Worm (Caenorhabditis elegans) whole organism, L4 larva: Measurements from ENCODE around the gene txt-18.
A peak's percentile ranks its signal among the peaks of the same experiment; 100 is the strongest.

ENCODE experiments used
- D1046.2 ChIP-seq: fragments of 200-800 bp; sonication (Bioruptor generic); IDR thresholded peaks from 2 replicates; pipeline ENCODE4 v1.3.6; 2022; ENCODE audit warnings: missing genetic modification characterization, missing compliant biosample characterization
- F26F4.8 ChIP-seq: fragments of 200-800 bp; sonication (Bioruptor generic); conservative IDR thresholded peaks from 2 replicates; pipeline ENCODE4 v1.3.6; 2022; ENCODE audit warnings: missing genetic modification characterization, missing compliant biosample characterization
- F44E2.7 ChIP-seq: fragments of 200-800 bp; sonication (Bioruptor generic); IDR thresholded peaks from 2 replicates; pipeline ENCODE4 v2.1.2; 2022; ENCODE audit warnings: missing genetic modification characterization, missing compliant biosample characterization
- F49E8.2 ChIP-seq: sonication (generic microtip); optimal IDR thresholded peaks from 2 replicates; lab custom pipeline; 2016; ENCODE audit warnings: missing compliant biosample characterization, mild to moderate bottlenecking, missing genetic modification characterization, borderline replicate concordance
- R02D3.7 ChIP-seq: fragments of 150-350 bp; sonication (generic microtip); optimal IDR thresholded peaks from 3 replicates; lab custom pipeline; 2014; ENCODE audit warnings: missing biosample characterization, missing genetic modification characterization
- T20F7.1 ChIP-seq: fragments of 200-800 bp; sonication (Bioruptor generic); optimal IDR thresholded peaks from 2 replicates; lab custom pipeline; 2018; ENCODE audit warnings: mild to moderate bottlenecking, missing genetic modification characterization, missing compliant biosample characterization
- T26A8.4 ChIP-seq: fragments of 200-800 bp; sonication (Bioruptor generic); IDR thresholded peaks from 2 replicates; pipeline ENCODE4 v1.3.6; 2022; ENCODE audit warnings: missing genetic modification characterization, missing compliant biosample characterization
- Y105C5A.15 ChIP-seq: fragments of 200-800 bp; sonication (Bioruptor generic); IDR thresholded peaks from 2 replicates; pipeline ENCODE4 v1.3.6; 2022; ENCODE audit warnings: missing genetic modification characterization, missing compliant biosample characterization
- Y5F2A.4 ChIP-seq: fragments of 200-800 bp; sonication (Bioruptor generic); optimal IDR thresholded peaks from 2 replicates; lab custom pipeline; 2018; ENCODE audit warnings: mild to moderate bottlenecking, missing genetic modification characterization, missing compliant biosample characterization
- aha-1 ChIP-seq: fragments of 150-350 bp; peaks from one replicate; lab custom pipeline; 2014; ENCODE audit warnings: missing biosample characterization, missing genetic modification characterization
- ama-1 ChIP-seq: fragments of 150-350 bp; optimal IDR thresholded peaks from 2 replicates; lab custom pipeline; 2014; ENCODE audit warnings: inconsistent platforms, mixed read lengths
- ceh-20 ChIP-seq: fragments of 200-800 bp; sonication (Bioruptor generic); IDR thresholded peaks from 2 replicates; pipeline ENCODE4 v1.3.6; 2022; ENCODE audit warnings: missing genetic modification reagents, missing genetic modification characterization, missing compliant biosample characterization
- ceh-28 ChIP-seq: fragments of 150-350 bp; optimal IDR thresholded peaks from 2 replicates; lab custom pipeline; 2014; ENCODE audit warnings: missing biosample characterization, missing genetic modification reagents, missing genetic modification characterization
- ceh-32 ChIP-seq: sonication (generic microtip); optimal IDR thresholded peaks from 2 replicates; lab custom pipeline; 2016; ENCODE audit warnings: mild to moderate bottlenecking, missing genetic modification characterization, missing compliant biosample characterization; ENCODE audit not compliant: poor library complexity
- ceh-62 ChIP-seq: sonication (generic microtip); optimal IDR thresholded peaks from 2 replicates; lab custom pipeline; 2017; ENCODE audit warnings: missing biosample characterization, missing genetic modification characterization
- ces-1 ChIP-seq: fragments of 150-350 bp; sonication (generic microtip); optimal IDR thresholded peaks from 4 replicates; lab custom pipeline; 2014; ENCODE audit warnings: missing biosample characterization, missing genetic modification reagents, missing genetic modification characterization
- daf-16 ChIP-seq, 3 experiments: sonication (generic microtip); optimal IDR thresholded peaks; 2 replicates each; lab custom pipeline; 2016 to 2017; ENCODE audit warnings: missing genetic modification characterization in 3 of 3, missing genetic modification reagents in 3 of 3, mild to moderate bottlenecking in 2 of 3, missing compliant biosample characterization in 2 of 3, missing biosample characterization in 1 of 3, moderate library complexity in 1 of 3
- dmd-8 ChIP-seq: fragments of 200-800 bp; sonication (Bioruptor generic); IDR thresholded peaks from 2 replicates; pipeline ENCODE4 v1.3.6; 2022; ENCODE audit warnings: missing genetic modification characterization, missing compliant biosample characterization
- dpl-1 ChIP-seq: fragments of 150-350 bp; optimal IDR thresholded peaks from 2 replicates; lab custom pipeline; 2014; ENCODE audit warnings: missing biosample characterization, missing genetic modification reagents, missing genetic modification characterization
- gei-8 ChIP-seq: fragments of 200-800 bp; sonication (Bioruptor generic); optimal IDR thresholded peaks from 2 replicates; lab custom pipeline; 2018; ENCODE audit warnings: mild to moderate bottlenecking, missing genetic modification characterization, missing compliant biosample characterization
- hlh-30 ChIP-seq: sonication (generic microtip); optimal IDR thresholded peaks from 2 replicates; lab custom pipeline; 2017; ENCODE audit warnings: antibody characterized with exemption, mild to moderate bottlenecking, missing genetic modification characterization, missing compliant biosample characterization; ENCODE audit not compliant: insufficient read depth
- hmg-1.1 ChIP-seq: fragments of 200-800 bp; sonication (Bioruptor generic); IDR thresholded peaks from 2 replicates; pipeline ENCODE4 v1.3.6; 2022; ENCODE audit warnings: missing genetic modification reagents, missing genetic modification characterization, missing compliant biosample characterization
- jun-1 ChIP-seq: fragments of 150-350 bp; optimal IDR thresholded peaks from 2 replicates; lab custom pipeline; 2014; ENCODE audit warnings: missing biosample characterization, missing genetic modification reagents, missing genetic modification characterization
- lim-7 ChIP-seq: fragments of 200-800 bp; sonication (Bioruptor generic); IDR thresholded peaks from 2 replicates; pipeline ENCODE4 v1.3.6; 2022; ENCODE audit warnings: missing genetic modification characterization, missing compliant biosample characterization
- lin-15B ChIP-seq: fragments of 150-350 bp; sonication (generic microtip); optimal IDR thresholded peaks from 3 replicates; lab custom pipeline; 2014; ENCODE audit warnings: missing biosample characterization, missing genetic modification characterization
- lin-39 ChIP-seq: fragments of 150-350 bp; optimal IDR thresholded peaks from 2 replicates; lab custom pipeline; 2014; ENCODE audit warnings: missing biosample characterization, missing genetic modification reagents, missing genetic modification characterization
- madf-5 ChIP-seq, 2 experiments: fragments of 200-800 bp; sonication (Bioruptor generic); IDR thresholded peaks; 2 replicates each; pipeline ENCODE4 v1.3.6; 2022; ENCODE audit warnings: missing compliant biosample characterization in 2 of 2, missing genetic modification characterization in 2 of 2
- madf-9 ChIP-seq: fragments of 200-800 bp; sonication (Bioruptor generic); conservative IDR thresholded peaks from 2 replicates; pipeline ENCODE4 v1.3.6; 2022; ENCODE audit warnings: missing genetic modification reagents, missing genetic modification characterization, missing compliant biosample characterization
- mxl-2 ChIP-seq: fragments of 200-800 bp; sonication (Bioruptor generic); conservative IDR thresholded peaks from 2 replicates; pipeline ENCODE4 v1.3.6; 2022; ENCODE audit warnings: missing genetic modification reagents, missing genetic modification characterization, missing compliant biosample characterization
- mxl-3 ChIP-seq: fragments of 200-800 bp; sonication (Bioruptor generic); optimal IDR thresholded peaks from 2 replicates; lab custom pipeline; 2018; ENCODE audit warnings: mild to moderate bottlenecking, missing genetic modification characterization, missing compliant biosample characterization
- nhr-10 ChIP-seq: fragments of 150-350 bp; optimal IDR thresholded peaks from 2 replicates; lab custom pipeline; 2014; ENCODE audit warnings: missing biosample characterization, missing genetic modification characterization
- nhr-25 ChIP-seq: sonication (generic microtip); optimal IDR thresholded peaks from 2 replicates; lab custom pipeline; 2017; ENCODE audit warnings: missing genetic modification characterization, mild to moderate bottlenecking, missing compliant biosample characterization, antibody characterized with exemption, moderate library complexity, borderline replicate concordance; ENCODE audit not compliant: insufficient read depth
- nhr-28 ChIP-seq: fragments of 150-350 bp; optimal IDR thresholded peaks from 2 replicates; lab custom pipeline; 2014; ENCODE audit warnings: missing biosample characterization, missing genetic modification characterization
- nhr-42 ChIP-seq: fragments of 200-800 bp; sonication (Bioruptor generic); IDR thresholded peaks from 2 replicates; pipeline ENCODE4 v1.3.6; 2022; ENCODE audit warnings: missing genetic modification characterization, missing compliant biosample characterization
- nhr-77 ChIP-seq: fragments of 150-350 bp; optimal IDR thresholded peaks from 2 replicates; lab custom pipeline; 2014; ENCODE audit warnings: missing biosample characterization, missing genetic modification characterization
- php-3 ChIP-seq: fragments of 200-800 bp; sonication (Bioruptor generic); IDR thresholded peaks from 2 replicates; pipeline ENCODE4 v1.3.6; 2022; ENCODE audit warnings: missing genetic modification reagents, missing genetic modification characterization, missing compliant biosample characterization
- pqm-1 ChIP-seq: sonication (generic microtip); optimal IDR thresholded peaks from 2 replicates; lab custom pipeline; 2017; ENCODE audit warnings: missing biosample characterization, missing genetic modification characterization
- set-16 ChIP-seq: fragments of 200-800 bp; sonication (Bioruptor generic); IDR thresholded peaks from 2 replicates; pipeline ENCODE4 v1.3.6; 2022; ENCODE audit warnings: missing genetic modification reagents, missing genetic modification characterization, missing compliant biosample characterization
- snpc-1.2 ChIP-seq: fragments of 200-800 bp; sonication (Bioruptor generic); IDR thresholded peaks from 2 replicates; pipeline ENCODE4 v1.3.6; 2022; ENCODE audit warnings: missing genetic modification reagents, missing genetic modification characterization, missing compliant biosample characterization
- spr-1 ChIP-seq: sonication (generic microtip); optimal IDR thresholded peaks from 2 replicates; lab custom pipeline; 2016; ENCODE audit warnings: mild to moderate bottlenecking, missing genetic modification characterization, missing compliant biosample characterization
- spr-3 ChIP-seq: fragments of 200-800 bp; sonication (Bioruptor generic); optimal IDR thresholded peaks from 2 replicates; lab custom pipeline; 2018; ENCODE audit warnings: mild to moderate bottlenecking, missing genetic modification characterization, missing compliant biosample characterization
- tag-97 ChIP-seq: fragments of 200-800 bp; sonication (Bioruptor generic); IDR thresholded peaks from 2 replicates; pipeline ENCODE4 v1.3.6; 2022; ENCODE audit warnings: missing genetic modification characterization, missing compliant biosample characterization
- unc-130 ChIP-seq: sonication (generic microtip); optimal IDR thresholded peaks from 2 replicates; lab custom pipeline; 2016; ENCODE audit warnings: missing genetic modification reagents, missing genetic modification characterization, missing compliant biosample characterization
- unc-39 ChIP-seq: sonication (generic microtip); optimal IDR thresholded peaks from 2 replicates; lab custom pipeline; 2017; ENCODE audit warnings: missing biosample characterization, missing genetic modification characterization
- zag-1 ChIP-seq: fragments of 150-350 bp; optimal IDR thresholded peaks from 2 replicates; lab custom pipeline; 2014; ENCODE audit warnings: missing biosample characterization, missing genetic modification characterization
- zfp-3 ChIP-seq: fragments of 200-800 bp; sonication (Bioruptor generic); conservative IDR thresholded peaks from 2 replicates; pipeline ENCODE4 v1.3.6; 2022; ENCODE audit warnings: missing genetic modification reagents, missing genetic modification characterization, missing compliant biosample characterization
- zip-11 ChIP-seq: fragments of 200-800 bp; sonication (Bioruptor generic); IDR thresholded peaks from 2 replicates; pipeline ENCODE4 v1.3.6; 2022; ENCODE audit warnings: missing genetic modification characterization, missing compliant biosample characterization

Gene txt-18

DNA sequence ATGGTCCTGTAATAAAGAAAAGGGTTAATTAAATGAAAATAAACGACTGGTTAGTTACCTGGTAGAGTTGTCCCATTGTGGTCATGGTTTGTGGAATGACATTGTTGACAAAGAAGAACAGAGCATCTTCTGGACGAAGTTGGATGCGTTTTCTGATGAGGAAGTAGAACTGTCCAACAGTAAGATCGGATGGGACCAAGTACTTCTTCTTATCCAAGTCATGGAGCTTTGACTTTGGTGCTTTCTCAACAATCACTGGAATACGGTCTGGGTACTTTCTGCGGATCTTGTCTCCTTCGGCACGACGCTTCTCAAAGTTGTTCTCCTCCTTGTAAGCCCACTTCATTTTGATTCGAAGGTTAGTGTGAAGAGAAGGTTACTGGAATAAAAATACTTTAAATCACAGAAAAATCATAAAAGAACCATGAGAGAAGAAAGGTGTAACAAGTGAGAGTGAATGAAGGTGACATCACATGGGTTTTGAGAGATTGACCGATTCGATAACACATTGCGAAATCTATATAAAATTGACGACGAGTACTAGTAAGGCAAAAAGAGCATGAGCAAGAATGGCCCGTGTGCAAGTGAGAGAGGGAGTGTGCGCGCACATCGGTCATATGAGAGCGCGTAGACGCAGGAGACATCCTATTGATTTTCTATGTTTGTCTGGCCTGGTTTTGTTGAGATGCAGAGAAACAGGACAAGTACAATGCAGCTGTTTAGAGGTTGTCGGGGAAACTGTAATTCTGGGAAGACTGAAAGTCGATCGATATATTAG is 3.7 kb downstream of the txt-18 start, which contains the start of gene lgg-1 (continued):
- TF ChIP-seq gei-8, result peak; percentile 34
- TF ChIP-seq Y105C5A.15 (GFP tag; lab: Robert Waterston, UW), result 0 out of 2 replicates have a peak, but pooled peaks have one; percentile 45
- TF ChIP-seq daf-16 (GFP tag; optimal IDR thresholded peaks at IDR 0.05; lab: Kevin White, UChicago), result no peak
- peak; percentile 44 for TF ChIP-seq daf-16 (tag; optimal IDR thresholded peaks at IDR 0.05; lab: Kevin White, UChicago)
- 0 out of 2 replicates have a peak, but pooled peaks have one; percentile 39 for TF ChIP-seq lim-7 (GFP tag; lab: Robert Waterston, UW)
- TF ChIP-seq T26A8.4 (GFP tag; lab: Robert Waterston, UW), result peak; percentile 53; the same call in 1 of the 2 replicates
- TF ChIP-seq snpc-1.2 (GFP tag; lab: Robert Waterston, UW), result peak; percentile 61
- no peak for TF ChIP-seq ces-1 (GFP tag; lab: Kevin White, UChicago)

ce11 chrII:6348360-6348759 is 4.5 kb downstream of the txt-18 start:
- TF ChIP-seq lin-39 (no peak), spr-3 (GFP tag; lab: Kevin White, UChicago) (no peak), nhr-25 (tag; lab: Kevin White, UChicago) (peak; percentile 74), spr-1 (peak; percentile 58), ceh-62 (tag; lab: Kevin White, UChicago) (no peak), R02D3.7 (no peak), mxl-3 (GFP tag; lab: Kevin White, UChicago) (peak; percentile 97), lin-15B (no peak), ceh-28 (peak; percentile 20), Y5F2A.4 (GFP tag; lab: Kevin White, UChicago) (no peak), dpl-1 (peak; percentile 68), ceh-20 (peak; percentile 83), unc-130 (no peak), mxl-2 (0 out of 2 replicates have a peak, but pooled peaks have one; percentile 47), jun-1 (tag; lab: Kevin White, UChicago) (peak; percentile 64), nhr-10 (tag; lab: Kevin White, UChicago) (peak; percentile 84), zip-11 (GFP tag; lab: Robert Waterston, UW) (no peak), T26A8.4 (GFP tag; lab: Robert Waterston, UW) (peak; percentile 79), pqm-1 (tag; lab: Kevin White, UChicago) (peak; percentile 8), D1046.2 (GFP tag; lab: Robert Waterston, UW) (no peak), nhr-77 (tag; lab: Kevin White, UChicago) (peak; percentile 76), dmd-8 (GFP tag; lab: Robert Waterston, UW) (no peak), madf-5 (GFP tag; IDR thresholded peaks at IDR 0.05; lab: Robert Waterston, UW) (0 out of 4 replicates have a peak, but pooled peaks of 1 of the 2 experiments have one; percentile 23), F49E8.2 (tag; lab: Kevin White, UChicago) (no peak), nhr-28 (peak; percentile 85), php-3 (GFP tag; lab: Robert Waterston, UW) (0 out of 2 replicates have a peak, but pooled peaks have one; percentile 30), madf-9 (GFP tag; lab: Robert Waterston, UW) (peak; percentile 60), zfp-3 (GFP tag; lab: Robert Waterston, UW) (0 out of 2 replicates have a peak, but pooled peaks have one; percentile 33), ama-1 (peak; percentile 99), T20F7.1 (GFP tag; lab: Kevin White, UChicago) (peak; percentile 51), tag-97 (GFP tag; lab: Robert Waterston, UW) (no peak), F44E2.7 (GFP tag; lab: Robert Waterston, UW) (no peak), set-16 (GFP tag; lab: Robert Waterston, UW) (peak; percentile 77), unc-39 (tag; lab: Kevin White, UChicago) (no peak), nhr-42 (GFP tag; lab: Robert Waterston, UW) (no peak), F26F4.8 (no peak), zag-1 (tag; lab: Kevin White, UChicago) (no peak), ceh-32 (no peak), hlh-30 (tag; lab: Kevin White, UChicago) (peak; percentile 100), ces-1 (GFP tag; lab: Kevin White, UChicago) (no peak), aha-1 (tag; lab: Kevin White, UChicago) (peak; percentile 89), hmg-1.1 (peak; percentile 92)
